Fruit fly (Drosophila melanogaster): ENCODE measurements around the gene Sgs3.

Gene Sgs3

DNA sequence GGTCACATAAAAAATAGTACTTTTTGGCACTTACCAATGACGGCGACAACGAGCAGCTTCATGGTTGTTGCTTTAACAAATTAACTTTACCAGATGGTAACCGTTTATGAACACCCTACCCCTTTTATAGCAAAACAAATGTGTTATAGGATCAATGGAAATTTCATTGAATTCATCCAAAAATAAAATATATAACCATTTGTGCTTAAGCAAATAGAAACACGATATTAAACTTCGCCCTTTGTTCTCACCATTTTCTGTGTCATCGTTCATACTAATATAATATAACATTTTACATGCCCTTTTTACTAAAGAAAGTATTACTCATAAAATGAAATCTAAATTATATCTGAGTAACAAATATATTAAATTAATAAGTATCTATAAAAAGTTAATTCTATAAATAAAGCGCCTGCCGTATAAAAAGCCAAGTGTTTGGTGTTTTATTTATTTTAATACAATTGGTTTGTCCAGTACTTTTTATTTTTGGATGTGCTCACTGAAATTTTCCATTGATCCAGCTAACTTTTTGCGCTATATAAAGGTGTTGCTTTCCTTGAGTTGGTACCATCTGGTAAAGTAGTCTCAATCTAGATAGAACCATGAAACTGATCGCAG, 2.6 kb upstream of the Sgs3 start, which contains the start of the genes Sgs8 and Sgs7:
TSS of gene Sgs8 (minus strand) at position 101 of the 618 bp plus-strand sequence.
TSS of gene Sgs7 (plus strand) at position 568 of the 618 bp plus-strand sequence.
- no peak for TF ChIP-seq Clk (GFP tag; optimal IDR thresholded peaks at IDR 0.05)
- no peak for TF ChIP-seq kay (GFP tag; ENCODE audit: borderline replicate concordance)
- TF ChIP-seq CG7045 (GFP tag; optimal IDR thresholded peaks at IDR 0.05), result no peak
- no peak for TF ChIP-seq tj (GFP tag; optimal IDR thresholded peaks at IDR 0.05)
- no peak for TF ChIP-seq cic (GFP tag; optimal IDR thresholded peaks at IDR 0.05)
- TF ChIP-seq pad (GFP tag; optimal IDR thresholded peaks at IDR 0.05), result no peak
- no peak for TF ChIP-seq CG11617 (GFP tag; optimal IDR thresholded peaks at IDR 0.05)
- TF ChIP-seq Hr96 (GFP tag; optimal IDR thresholded peaks at IDR 0.05), result no peak
- TF ChIP-seq CG33017 (tag; optimal IDR thresholded peaks at IDR 0.05), result no peak
- TF ChIP-seq CG12768 (GFP tag; optimal IDR thresholded peaks at IDR 0.05), result no peak

DNA sequence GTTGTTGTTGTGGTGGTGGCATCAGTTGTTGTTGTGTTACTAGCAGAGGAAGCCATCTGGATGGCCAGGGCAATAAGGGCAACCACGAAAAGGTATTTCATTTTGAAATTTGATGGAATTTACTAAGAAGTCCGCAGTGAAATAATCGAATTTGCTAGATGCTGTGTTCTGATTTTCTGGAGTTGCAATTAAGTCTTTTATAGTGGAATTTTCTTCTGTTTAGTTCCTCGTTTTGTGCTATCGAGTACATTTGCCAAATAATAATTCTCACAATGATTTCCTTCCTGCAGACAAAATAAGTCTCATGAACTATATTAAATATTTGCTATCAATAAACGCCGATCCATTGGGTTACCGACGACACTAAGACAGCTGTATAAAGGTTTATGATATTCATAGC, 1.5 kb upstream of the Sgs3 start, which contains the start of gene CG33272:
TSS of gene CG33272 (minus strand) at position 101 of the 400 bp plus-strand sequence.
- TF ChIP-seq Hr96 (GFP tag; optimal IDR thresholded peaks at IDR 0.05) (no peak), bab1 (GFP tag; optimal IDR thresholded peaks at IDR 0.05) (no peak), CG11617 (GFP tag; optimal IDR thresholded peaks at IDR 0.05) (no peak), CG7101 (tag; optimal IDR thresholded peaks at IDR 0.05) (no peak), CG5204 (GFP tag; optimal IDR thresholded peaks at IDR 0.05) (no peak), tj (GFP tag; optimal IDR thresholded peaks at IDR 0.05) (no peak), cnc (optimal IDR thresholded peaks at IDR 0.05) (no peak), CG1620 (GFP tag; optimal IDR thresholded peaks at IDR 0.05) (no peak), Crg-1 (GFP tag; optimal IDR thresholded peaks at IDR 0.05) (no peak)

dm6 chr3L:11511243-11511642, 778 bp upstream of the Sgs3 start:
- TF ChIP-seq Clk (GFP tag; optimal IDR thresholded peaks at IDR 0.05) (no peak), pad (GFP tag; optimal IDR thresholded peaks at IDR 0.05) (no peak), CG1620 (GFP tag; optimal IDR thresholded peaks at IDR 0.05) (no peak), Hr96 (GFP tag; optimal IDR thresholded peaks at IDR 0.05) (no peak), CG7045 (GFP tag; optimal IDR thresholded peaks at IDR 0.05) (no peak), CG7101 (tag; optimal IDR thresholded peaks at IDR 0.05) (no peak), CG5204 (GFP tag; optimal IDR thresholded peaks at IDR 0.05) (no peak), ovo (GFP tag; optimal IDR thresholded peaks at IDR 0.05) (no peak), CG33017 (tag; optimal IDR thresholded peaks at IDR 0.05) (no peak), bab1 (GFP tag; optimal IDR thresholded peaks at IDR 0.05) (no peak), Mnt (GFP tag; optimal IDR thresholded peaks at IDR 0.05) (no peak), CG14711 (tag; optimal IDR thresholded peaks at IDR 0.05) (no peak), Crg-1 (GFP tag; optimal IDR thresholded peaks at IDR 0.05) (no peak), tj (GFP tag; optimal IDR thresholded peaks at IDR 0.05) (no peak), CG12768 (GFP tag; optimal IDR thresholded peaks at IDR 0.05) (no peak), CG11617 (GFP tag; optimal IDR thresholded peaks at IDR 0.05) (no peak)

DNA sequence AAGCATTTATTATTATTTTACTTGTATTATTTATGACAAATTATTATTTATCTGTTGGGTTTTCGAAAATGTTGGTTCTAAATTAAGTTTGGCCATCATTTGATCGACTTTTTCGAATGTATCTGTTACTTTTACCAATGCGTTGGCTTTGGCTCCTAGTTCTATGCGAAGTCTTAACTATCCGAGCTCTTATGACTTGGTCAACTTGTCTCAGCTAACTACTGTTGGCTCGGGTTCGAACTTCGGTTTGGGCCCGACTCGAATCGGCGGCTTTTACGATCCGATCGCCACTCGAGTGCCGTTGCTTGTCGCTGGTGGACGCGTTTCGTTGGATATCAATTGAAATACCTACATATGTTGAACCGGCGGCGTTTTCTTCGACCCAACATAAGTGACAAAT, 1.4 kb downstream of the Sgs3 start, which contains the start of gene CG7512:
TSS of gene CG7512 (plus strand) at position 301 of the 400 bp plus-strand sequence.
- TF ChIP-seq bab1 (GFP tag; optimal IDR thresholded peaks at IDR 0.05), result no peak
- TF ChIP-seq Crg-1 (GFP tag; optimal IDR thresholded peaks at IDR 0.05), result no peak
- TF ChIP-seq toe (GFP tag; optimal IDR thresholded peaks at IDR 0.05), result no peak
- no peak for TF ChIP-seq Clk (GFP tag; optimal IDR thresholded peaks at IDR 0.05)
- TF ChIP-seq CG14711 (tag; optimal IDR thresholded peaks at IDR 0.05), result no peak
- no peak for TF ChIP-seq kay (GFP tag; ENCODE audit: borderline replicate concordance)
- no peak for TF ChIP-seq CG11617 (GFP tag; optimal IDR thresholded peaks at IDR 0.05)
- no peak for TF ChIP-seq Hr96 (GFP tag; optimal IDR thresholded peaks at IDR 0.05)
- no peak for TF ChIP-seq pad (GFP tag; optimal IDR thresholded peaks at IDR 0.05)
- TF ChIP-seq CG12768 (GFP tag; optimal IDR thresholded peaks at IDR 0.05), result no peak
- no peak for TF ChIP-seq CG1620 (GFP tag; optimal IDR thresholded peaks at IDR 0.05)
- TF ChIP-seq CG33017 (tag; optimal IDR thresholded peaks at IDR 0.05), result no peak
- no peak for TF ChIP-seq CG5204 (GFP tag; optimal IDR thresholded peaks at IDR 0.05)
- no peak for TF ChIP-seq cic (GFP tag; optimal IDR thresholded peaks at IDR 0.05)
- TF ChIP-seq tj (GFP tag; optimal IDR thresholded peaks at IDR 0.05), result no peak
- no peak for TF ChIP-seq CG7045 (GFP tag; optimal IDR thresholded peaks at IDR 0.05)
- TF ChIP-seq ovo (GFP tag; optimal IDR thresholded peaks at IDR 0.05), result no peak
- no peak for TF ChIP-seq Mnt (GFP tag; optimal IDR thresholded peaks at IDR 0.05)

- TF ChIP-seq kay (GFP tag; ENCODE audit: borderline replicate concordance) (no peak), tj (GFP tag; optimal IDR thresholded peaks at IDR 0.05) (no peak), Mnt (GFP tag; optimal IDR thresholded peaks at IDR 0.05) (no peak), CG7045 (GFP tag; optimal IDR thresholded peaks at IDR 0.05) (no peak), CG1620 (GFP tag; optimal IDR thresholded peaks at IDR 0.05) (no peak), Clk (GFP tag; optimal IDR thresholded peaks at IDR 0.05) (no peak), bab1 (GFP tag; optimal IDR thresholded peaks at IDR 0.05) (no peak), pad (GFP tag; optimal IDR thresholded peaks at IDR 0.05) (no peak)
Measured at dm6 chr3L:11515349-11516079, 3.5 kb downstream of the Sgs3 start.

- TF ChIP-seq CG12768 (GFP tag; optimal IDR thresholded peaks at IDR 0.05) (no peak), CG1620 (GFP tag; optimal IDR thresholded peaks at IDR 0.05) (no peak), CG7101 (tag; optimal IDR thresholded peaks at IDR 0.05) (no peak), kay (GFP tag; ENCODE audit: borderline replicate concordance) (no peak), CG7045 (GFP tag; optimal IDR thresholded peaks at IDR 0.05) (no peak)
Measured at dm6 chr3L:11516229-11516628, 4.2 kb downstream of the Sgs3 start.

All from whole organism, adult.